Worm (Caenorhabditis elegans): ENCODE measurements around the gene sec-15.

DNA sequence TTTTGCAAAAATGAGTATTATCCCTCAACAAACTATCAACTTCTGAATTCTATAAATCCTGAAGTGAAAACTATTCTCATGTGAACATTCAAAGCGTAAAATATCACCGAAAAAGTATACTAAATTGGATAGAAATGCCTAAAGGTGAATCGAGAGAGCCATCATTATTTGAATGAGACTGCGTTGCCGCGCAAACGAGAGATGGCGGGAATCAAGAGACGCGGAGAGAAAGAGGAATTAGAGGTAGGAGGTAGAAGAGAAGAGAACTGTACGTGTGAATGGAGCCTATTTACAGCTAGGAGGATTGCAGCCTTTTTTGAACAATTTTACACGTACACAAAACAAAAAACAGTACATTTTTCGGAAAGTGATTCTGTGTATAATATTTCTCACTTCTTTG is 24.0 kb upstream of the sec-15 start:
- TF ChIP-seq elt-2 (tag; optimal IDR thresholded peaks at IDR 0.05) (no peak), ceh-28 (tag; optimal IDR thresholded peaks at IDR 0.05) (no peak)
